Fruit fly (Drosophila melanogaster) Kc167 (cell line): Measurements from ENCODE around the gene Mlp84B.
A peak's percentile ranks its signal among the peaks of the same experiment; 100 is the strongest.

Source experiments
- Myc ChIP-seq: fragments of >200 bp; optimal IDR thresholded peaks from 2 replicates; lab custom pipeline; 2017; ENCODE audit warnings: missing external identifiers
- Sin3A ChIP-seq: fragments of >200 bp; optimal IDR thresholded peaks from 2 replicates; lab custom pipeline; 2018; ENCODE audit warnings: missing external identifiers
- h ChIP-seq: fragments of >200 bp; optimal IDR thresholded peaks from 3 replicates; lab custom pipeline; 2018; ENCODE audit warnings: missing external identifiers
- insv ChIP-seq: fragments of >200 bp; optimal IDR thresholded peaks from 3 replicates; lab custom pipeline; 2018; ENCODE audit warnings: missing external identifiers
- psq ChIP-seq: fragments of >200 bp; optimal IDR thresholded peaks from 2 replicates; lab custom pipeline; 2017; ENCODE audit warnings: missing external identifiers
- ttk ChIP-seq: sonication (Bioruptor generic); optimal IDR thresholded peaks from 2 replicates; lab custom pipeline; 2017; ENCODE audit warnings: missing external identifiers

Gene Mlp84B

dm6 chr3R:7137207-7137606 is 19.7 kb upstream of the Mlp84B start:
- no peak for TF ChIP-seq Myc (lab: Kevin White, UChicago)

dm6 chr3R:7135881-7136280 is 18.3 kb upstream of the Mlp84B start, which contains the start of gene Fer1:
Gene Fer1 (plus strand): TSS chr3R:7136206.
- TF ChIP-seq psq (lab: Kevin White, UChicago): no peak
- no peak for TF ChIP-seq h (lab: Kevin White, UChicago)
- TF ChIP-seq ttk (lab: Kevin White, UChicago): no peak
- no peak for TF ChIP-seq Myc (lab: Kevin White, UChicago)
- no peak for TF ChIP-seq insv (lab: Kevin White, UChicago)
- no peak for TF ChIP-seq Sin3A (lab: Kevin White, UChicago)

DNA sequence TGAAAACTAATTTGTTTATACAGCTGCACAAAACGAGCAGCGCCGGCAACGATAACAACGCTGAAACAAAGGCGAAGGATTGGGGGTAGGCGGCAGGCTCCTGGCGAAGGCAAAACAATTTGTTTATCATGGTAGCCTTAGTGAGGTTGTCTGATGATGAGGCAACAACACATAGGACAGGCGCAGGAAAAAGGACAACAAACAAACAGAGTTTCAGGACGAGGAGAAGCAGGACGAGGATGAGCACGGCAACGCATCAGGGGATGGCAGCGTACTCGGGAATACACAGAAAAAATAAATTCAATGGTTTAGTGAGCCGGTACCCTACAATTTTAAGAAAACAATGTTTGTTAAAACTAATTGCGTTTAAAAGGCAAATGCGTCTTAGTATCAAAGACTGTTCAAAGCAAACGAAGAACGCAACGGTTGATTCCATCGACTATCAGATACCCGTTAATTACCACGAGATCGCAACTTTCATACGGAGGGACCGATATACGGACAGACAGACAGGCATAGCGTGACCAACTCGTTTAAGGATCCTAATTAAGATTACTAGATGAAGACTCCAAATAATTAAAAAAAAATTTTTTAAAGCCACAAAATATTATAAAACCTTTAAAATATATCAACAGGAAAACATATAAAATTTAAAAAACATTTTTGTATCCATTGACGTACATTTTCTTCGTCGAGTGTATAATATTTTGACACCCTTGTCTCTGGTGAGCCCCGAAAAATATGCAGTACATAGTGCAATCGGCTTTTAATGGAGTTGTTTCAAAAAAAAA is 17.4 kb upstream of the Mlp84B start:
- TF ChIP-seq insv (lab: Kevin White, UChicago) (no peak), Myc (lab: Kevin White, UChicago) (no peak), Sin3A (lab: Kevin White, UChicago) (no peak)

- TF ChIP-seq h (lab: Kevin White, UChicago) (no peak), insv (lab: Kevin White, UChicago) (no peak), Myc (lab: Kevin White, UChicago) (no peak), Sin3A (lab: Kevin White, UChicago) (no peak), ttk (lab: Kevin White, UChicago) (no peak), psq (lab: Kevin White, UChicago) (no peak)
Measured at dm6 chr3R:7131260-7131659, 13.7 kb upstream of the Mlp84B start, which contains the start of gene CG31493. Gene CG31493 (plus strand): TSS chr3R:7131560.

- TF ChIP-seq Sin3A (lab: Kevin White, UChicago): no peak
- no peak for TF ChIP-seq psq (lab: Kevin White, UChicago)
- TF ChIP-seq ttk (lab: Kevin White, UChicago): no peak
- no peak for TF ChIP-seq insv (lab: Kevin White, UChicago)
- no peak for TF ChIP-seq Myc (lab: Kevin White, UChicago)
- TF ChIP-seq h (lab: Kevin White, UChicago): no peak
Measured at dm6 chr3R:7130827-7131226, 13.3 kb upstream of the Mlp84B start.

DNA sequence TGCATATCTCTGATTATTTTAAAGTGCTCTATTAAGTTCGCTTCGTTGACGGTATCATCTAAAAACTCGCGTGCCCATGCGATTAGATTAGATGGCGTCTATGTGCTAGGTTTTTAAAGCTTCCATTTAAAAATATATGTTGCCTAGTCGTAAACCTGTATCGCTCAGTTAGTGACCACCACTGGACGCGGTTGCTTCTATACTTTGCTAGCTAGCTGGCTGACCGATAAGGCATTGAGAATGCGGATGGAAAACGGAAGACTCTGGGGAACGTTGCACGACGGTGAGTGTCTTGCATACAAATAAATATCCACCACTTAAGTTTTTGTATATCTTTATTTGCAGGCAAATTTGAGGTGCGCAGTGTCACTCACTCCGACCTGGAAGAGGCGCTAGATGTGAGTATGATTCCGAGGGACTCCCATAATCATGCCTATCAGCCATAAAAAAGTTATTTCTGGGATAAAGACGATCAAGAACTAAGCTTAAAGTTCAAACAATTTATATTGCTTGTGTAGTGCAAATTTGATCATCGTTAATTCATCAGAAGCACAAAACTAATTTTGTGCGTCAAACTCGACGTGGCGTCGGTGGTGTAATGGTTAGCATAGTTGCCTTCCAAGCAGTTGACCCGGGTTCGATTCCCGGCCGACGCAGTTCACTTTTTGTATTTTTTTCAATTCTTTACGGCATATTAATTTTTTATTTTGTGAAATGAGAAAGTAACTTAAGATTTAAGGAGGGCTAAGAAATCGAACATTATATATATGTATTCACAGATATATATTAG is 11.9 kb upstream of the Mlp84B start, which contains the start of gene CG31248:
CG31248 (plus strand) TSS at position 41 of the 790 bp plus-strand sequence.
- no peak for TF ChIP-seq Sin3A (lab: Kevin White, UChicago)
- TF ChIP-seq insv (lab: Kevin White, UChicago): no peak
- no peak for TF ChIP-seq psq (lab: Kevin White, UChicago)
- no peak for TF ChIP-seq h (lab: Kevin White, UChicago)
- TF ChIP-seq Myc (lab: Kevin White, UChicago): no peak
- no peak for TF ChIP-seq ttk (lab: Kevin White, UChicago)

- no peak for TF ChIP-seq h (lab: Kevin White, UChicago)
- no peak for TF ChIP-seq psq (lab: Kevin White, UChicago)
- TF ChIP-seq insv (lab: Kevin White, UChicago): no peak
- TF ChIP-seq Sin3A (lab: Kevin White, UChicago): no peak
Measured at dm6 chr3R:7127966-7128365, 10.4 kb upstream of the Mlp84B start, which contains the start of gene CG10068. Gene CG10068 (minus strand): TSS chr3R:7128027.

DNA sequence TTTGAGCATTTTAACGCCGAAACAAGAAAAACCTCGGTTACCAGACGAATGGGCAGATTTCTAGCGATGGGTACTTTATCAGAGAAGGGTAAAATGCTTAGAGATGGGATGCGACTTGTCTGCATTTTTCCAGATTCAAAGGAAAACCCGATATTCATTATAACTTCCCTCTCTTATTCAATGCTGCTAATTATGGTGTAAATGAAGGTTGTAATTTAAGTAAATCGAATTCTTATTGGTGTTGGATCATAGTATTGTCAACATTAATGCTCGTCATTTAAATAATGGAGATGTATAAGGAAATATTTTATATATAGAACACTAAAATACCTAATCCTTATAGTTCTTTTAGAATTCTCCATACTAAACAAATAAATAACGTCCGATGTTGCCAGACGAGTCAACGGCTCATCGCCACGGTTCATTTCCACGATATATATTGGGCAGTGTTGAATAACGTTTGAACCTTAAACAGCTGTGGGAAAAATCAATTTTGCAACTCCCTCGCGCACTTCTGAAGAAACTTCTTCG is 6.6 kb upstream of the Mlp84B start, which contains the start of the genes Alh and CG10098:
Alh (minus strand) TSS at position 77 of the 531 bp plus-strand sequence.
CG10098 (plus strand) TSS at position 440 of the 531 bp plus-strand sequence.
- TF ChIP-seq insv (lab: Kevin White, UChicago) (no peak), Sin3A (lab: Kevin White, UChicago) (peak; percentile 53), ttk (lab: Kevin White, UChicago) (no peak), h (lab: Kevin White, UChicago) (no peak)

DNA sequence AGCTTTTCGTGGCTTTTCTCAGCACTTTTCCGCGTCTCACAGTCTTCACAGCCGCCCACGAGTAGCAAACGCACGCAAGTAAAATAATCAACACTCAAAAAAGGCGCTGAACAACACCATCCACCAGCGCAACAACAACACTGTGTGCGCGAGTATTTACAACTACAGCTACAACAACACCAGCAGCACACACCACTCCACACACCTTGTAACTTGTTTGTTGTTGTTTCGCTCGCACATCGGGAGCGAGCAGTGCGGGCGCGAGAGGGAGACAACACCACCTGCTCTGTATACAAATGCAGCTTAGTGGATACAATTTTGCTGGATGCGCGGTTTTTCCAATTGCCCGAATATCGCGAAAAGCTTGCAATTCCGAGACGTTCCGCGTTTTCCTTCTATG is 6.2 kb upstream of the Mlp84B start:
- TF ChIP-seq psq (lab: Kevin White, UChicago): no peak
- no peak for TF ChIP-seq h (lab: Kevin White, UChicago)
- TF ChIP-seq ttk (lab: Kevin White, UChicago): no peak
- no peak for TF ChIP-seq insv (lab: Kevin White, UChicago)
- TF ChIP-seq Sin3A (lab: Kevin White, UChicago): no peak
- no peak for TF ChIP-seq Myc (lab: Kevin White, UChicago)

DNA sequence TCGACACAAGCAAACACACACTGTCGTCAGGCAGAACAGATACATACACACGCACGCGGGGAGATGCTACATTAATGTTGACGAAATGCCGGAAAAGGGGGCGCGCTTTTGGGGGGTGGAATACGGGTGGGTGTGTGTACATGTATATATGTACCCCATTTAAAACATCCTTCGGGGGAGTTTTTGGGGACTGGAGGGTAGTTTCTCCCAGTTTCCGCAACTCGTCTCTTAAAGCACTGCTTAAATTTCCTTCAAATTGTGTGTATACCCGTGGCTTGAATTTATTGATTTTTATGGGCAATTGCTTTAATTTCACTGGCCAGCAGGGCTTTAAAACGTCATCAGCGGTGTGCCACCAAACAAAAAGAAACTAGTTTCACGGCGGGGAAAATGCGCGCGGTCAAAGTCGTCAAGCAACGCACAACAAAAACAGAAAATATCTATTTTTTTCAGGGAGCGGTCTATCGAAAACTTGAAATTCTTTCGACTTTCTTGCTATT is 5.6 kb upstream of the Mlp84B start:
- TF ChIP-seq Sin3A (lab: Kevin White, UChicago): no peak
